Fruit fly (Drosophila melanogaster) whole organism, embryonic: ENCODE data around the gene CG9757.

Experiments used
- B-H2 ChIP-seq: fragments of 200-800 bp; sonication (Bioruptor generic); optimal IDR thresholded peaks from 2 replicates; lab custom pipeline; 2018; ENCODE audit warnings: missing biosample characterization, mild to moderate bottlenecking, missing genetic modification characterization
- CG10274 ChIP-seq: fragments of 200-800 bp; sonication (Bioruptor generic); optimal IDR thresholded peaks from 3 replicates; lab custom pipeline; 2017; ENCODE audit warnings: missing biosample characterization, mild to moderate bottlenecking, missing genetic modification characterization
- CG1233 ChIP-seq: fragments of 200-800 bp; sonication (Bioruptor generic); optimal IDR thresholded peaks from 4 replicates; lab custom pipeline; 2018; ENCODE audit warnings: missing biosample characterization, mild to moderate bottlenecking, missing genetic modification characterization
- CG13287 ChIP-seq: fragments of 200-800 bp; sonication (Bioruptor generic); IDR thresholded peaks from 2 replicates; pipeline ENCODE4 v1.3.6; 2022; ENCODE audit warnings: missing biosample characterization, missing genetic modification characterization; ENCODE audit not compliant: partially characterized antibody
- CG13296 ChIP-seq: fragments of 200-800 bp; sonication (Bioruptor generic); optimal IDR thresholded peaks from 3 replicates; lab custom pipeline; 2018; ENCODE audit warnings: missing biosample characterization, mild to moderate bottlenecking, missing genetic modification characterization
- CG15073 ChIP-seq: fragments of 200-800 bp; sonication (Bioruptor generic); optimal IDR thresholded peaks from 2 replicates; lab custom pipeline; 2016; ENCODE audit warnings: missing biosample characterization, missing genetic modification characterization
- CG17385 ChIP-seq: fragments of 200-800 bp; sonication (Bioruptor generic); optimal IDR thresholded peaks from 3 replicates; lab custom pipeline; 2018; ENCODE audit warnings: missing biosample characterization, mild to moderate bottlenecking, missing genetic modification characterization
- CG18011 ChIP-seq: fragments of 200-800 bp; sonication (Bioruptor generic); optimal IDR thresholded peaks from 2 replicates; lab custom pipeline; 2017; ENCODE audit warnings: missing biosample characterization, missing genetic modification characterization, mild to moderate bottlenecking, moderate library complexity, missing genotype
- CG2120 ChIP-seq: fragments of 200-800 bp; sonication (Bioruptor generic); optimal IDR thresholded peaks from 3 replicates; lab custom pipeline; 2016; ENCODE audit warnings: missing biosample characterization, missing genetic modification characterization
- CG2129 ChIP-seq: fragments of 200-800 bp; sonication (Bioruptor generic); IDR thresholded peaks from 2 replicates; pipeline ENCODE4 v1.3.6; 2022; ENCODE audit warnings: missing biosample characterization, missing genetic modification characterization; ENCODE audit not compliant: partially characterized antibody
- CG2202 ChIP-seq: fragments of 200-800 bp; sonication (Bioruptor generic); optimal IDR thresholded peaks from 2 replicates; lab custom pipeline; 2018; ENCODE audit warnings: missing biosample characterization, mild to moderate bottlenecking, missing genetic modification characterization
- CG2678 ChIP-seq: fragments of 200-800 bp; sonication (Bioruptor generic); optimal IDR thresholded peaks from 3 replicates; lab custom pipeline; 2019; ENCODE audit warnings: missing biosample characterization, mild to moderate bottlenecking, missing genetic modification characterization, moderate library complexity
- CG2712 ChIP-seq: fragments of 200-800 bp; optimal IDR thresholded peaks from 3 replicates; lab custom pipeline; 2019; ENCODE audit warnings: missing biosample characterization, mild to moderate bottlenecking, missing genetic modification characterization, moderate library complexity
- CG2875 ChIP-seq: fragments of 200-800 bp; sonication (Bioruptor generic); optimal IDR thresholded peaks from 2 replicates; lab custom pipeline; 2017; ENCODE audit warnings: missing biosample characterization, mild to moderate bottlenecking, missing genetic modification characterization, missing genetic modification reagents
- CG30020 ChIP-seq: fragments of 200-800 bp; optimal IDR thresholded peaks from 2 replicates; lab custom pipeline; 2019; ENCODE audit warnings: missing biosample characterization, mild to moderate bottlenecking, missing genetic modification characterization, moderate library complexity
- CG30403 ChIP-seq: fragments of 200-800 bp; sonication (Bioruptor generic); optimal IDR thresholded peaks from 3 replicates; lab custom pipeline; 2016; ENCODE audit warnings: missing biosample characterization, missing genetic modification characterization
- CG4328 ChIP-seq: fragments of 200-800 bp; sonication (Bioruptor generic); optimal IDR thresholded peaks from 3 replicates; lab custom pipeline; 2017; ENCODE audit warnings: missing biosample characterization, missing genetic modification reagents, missing genetic modification characterization
- CG4424 ChIP-seq: fragments of 200-800 bp; sonication (Bioruptor generic); optimal IDR thresholded peaks from 3 replicates; lab custom pipeline; 2016; ENCODE audit warnings: missing biosample characterization, missing genetic modification characterization
- CG7372 ChIP-seq: fragments of 200-800 bp; sonication (Bioruptor generic); IDR thresholded peaks from 2 replicates; pipeline ENCODE4 v1.3.6; 2022; ENCODE audit warnings: missing biosample characterization, missing genetic modification characterization
- Camta ChIP-seq: fragments of 200-800 bp; sonication (Bioruptor generic); optimal IDR thresholded peaks from 2 replicates; lab custom pipeline; 2016; ENCODE audit warnings: missing biosample characterization, missing genetic modification characterization
- CrebB ChIP-seq: fragments of 200-800 bp; sonication (Bioruptor generic); optimal IDR thresholded peaks from 3 replicates; lab custom pipeline; 2018; ENCODE audit warnings: missing biosample characterization, mild to moderate bottlenecking, missing genetic modification characterization
- D ChIP-seq, 2 experiments: fragments of 200-800 bp in 1 of 2; fragments of >200 bp in 1 of 2; sonication (Bioruptor generic) in 1 of 2; optimal IDR thresholded peaks; 2 replicates in 1 of 2; 3 replicates in 1 of 2; lab custom pipeline; 2017; ENCODE audit warnings: mild to moderate bottlenecking in 1 of 2, missing biosample characterization in 1 of 2, missing genetic modification characterization in 1 of 2, missing genetic modification reagents in 1 of 2
- Ets97D ChIP-seq: fragments of 200-800 bp; sonication (Bioruptor generic); optimal IDR thresholded peaks from 3 replicates; lab custom pipeline; 2016; ENCODE audit warnings: missing biosample characterization, missing genetic modification characterization
- Fer1 ChIP-seq: fragments of 200-800 bp; sonication (Bioruptor generic); optimal IDR thresholded peaks from 2 replicates; lab custom pipeline; 2017; ENCODE audit warnings: missing biosample characterization, mild to moderate bottlenecking, missing genetic modification characterization
- Hsf ChIP-seq: fragments of 200-800 bp; sonication (Bioruptor generic); optimal IDR thresholded peaks from 3 replicates; lab custom pipeline; 2016; ENCODE audit warnings: missing biosample characterization, missing genetic modification characterization
- MBD-R2 ChIP-seq: fragments of 200-800 bp; sonication (Bioruptor generic); IDR thresholded peaks from 2 replicates; pipeline ENCODE4 v1.3.6; 2022; ENCODE audit warnings: missing biosample characterization, missing genetic modification characterization
- Meics ChIP-seq: fragments of 200-800 bp; sonication (Bioruptor generic); optimal IDR thresholded peaks from 2 replicates; lab custom pipeline; 2017; ENCODE audit warnings: missing biosample characterization, mild to moderate bottlenecking, missing genetic modification characterization
- Mes4 ChIP-seq: fragments of 200-800 bp; sonication (Bioruptor generic); optimal IDR thresholded peaks from 2 replicates; lab custom pipeline; 2016; ENCODE audit warnings: missing biosample characterization, missing genetic modification characterization
- NfI ChIP-seq: fragments of 200-800 bp; sonication (Bioruptor generic); optimal IDR thresholded peaks from 3 replicates; lab custom pipeline; 2018; ENCODE audit warnings: missing biosample characterization, mild to moderate bottlenecking, missing genetic modification characterization, moderate library complexity
- Rfx ChIP-seq: fragments of 200-800 bp; sonication (Bioruptor generic); IDR thresholded peaks from 2 replicates; pipeline ENCODE4 v1.3.6; 2022; ENCODE audit warnings: missing biosample characterization, missing genetic modification characterization
- Sin3A ChIP-seq: fragments of >200 bp; optimal IDR thresholded peaks from 2 replicates; lab custom pipeline; 2018
- bsh ChIP-seq, 2 experiments: fragments of 200-800 bp; sonication (Bioruptor generic); optimal IDR thresholded peaks; 2 replicates each; lab custom pipeline; 2017 to 2018; ENCODE audit warnings: mild to moderate bottlenecking in 2 of 2, missing biosample characterization in 2 of 2, missing genetic modification characterization in 2 of 2, moderate library complexity in 1 of 2
- cato ChIP-seq: fragments of 200-800 bp; sonication (Bioruptor generic); optimal IDR thresholded peaks from 2 replicates; lab custom pipeline; 2016; ENCODE audit warnings: missing biosample characterization, missing genetic modification characterization, borderline replicate concordance
- da ChIP-seq: fragments of 200-800 bp; sonication (Bioruptor generic); optimal IDR thresholded peaks from 2 replicates; lab custom pipeline; 2016; ENCODE audit warnings: missing biosample characterization, missing genetic modification characterization
- dati ChIP-seq: fragments of 200-800 bp; sonication (Bioruptor generic); IDR thresholded peaks from 2 replicates; pipeline ENCODE4 v1.3.6; 2022; ENCODE audit warnings: missing biosample characterization, missing genetic modification characterization
- emc ChIP-seq: fragments of 200-800 bp; sonication (Bioruptor generic); optimal IDR thresholded peaks from 2 replicates; lab custom pipeline; 2016; ENCODE audit warnings: missing biosample characterization, missing genetic modification characterization
- en ChIP-seq: fragments of 200-800 bp; sonication (Bioruptor generic); optimal IDR thresholded peaks from 2 replicates; lab custom pipeline; 2016; ENCODE audit warnings: missing biosample characterization, missing genetic modification characterization
- fd96Cb ChIP-seq: fragments of 200-800 bp; sonication (Bioruptor generic); optimal IDR thresholded peaks from 2 replicates; lab custom pipeline; 2018; ENCODE audit warnings: missing biosample characterization, mild to moderate bottlenecking, missing genetic modification characterization, moderate library complexity
- grau ChIP-seq: fragments of 200-800 bp; optimal IDR thresholded peaks from 3 replicates; lab custom pipeline; 2019; ENCODE audit warnings: missing biosample characterization, mild to moderate bottlenecking, missing genetic modification characterization, moderate library complexity
- mam ChIP-seq: fragments of 200-800 bp; sonication (Bioruptor generic); optimal IDR thresholded peaks from 3 replicates; lab custom pipeline; 2016; ENCODE audit warnings: missing biosample characterization, missing genetic modification characterization
- otp ChIP-seq: fragments of 200-800 bp; sonication (Bioruptor generic); IDR thresholded peaks from 3 replicates; pipeline ENCODE4, ENCODE4 v1.3.6; 2022; ENCODE audit warnings: missing biosample characterization, missing genetic modification characterization
- row ChIP-seq: fragments of 200-800 bp; sonication (Bioruptor generic); IDR thresholded peaks from 3 replicates; pipeline ENCODE4 v1.3.6; 2022; ENCODE audit warnings: missing biosample characterization, missing genetic modification characterization
- slou ChIP-seq: fragments of 200-800 bp; sonication (Bioruptor generic); optimal IDR thresholded peaks from 3 replicates; lab custom pipeline; 2016; ENCODE audit warnings: missing biosample characterization, missing genetic modification characterization
- ssp ChIP-seq: fragments of 200-800 bp; sonication (Bioruptor generic); IDR thresholded peaks from 2 replicates; pipeline ENCODE4 v1.3.6; 2022; ENCODE audit warnings: missing biosample characterization, missing genetic modification characterization
- stc ChIP-seq: fragments of 200-800 bp; sonication (Bioruptor generic); IDR thresholded peaks from 2 replicates; pipeline ENCODE4 v1.3.6; 2022; ENCODE audit warnings: missing biosample characterization, missing genetic modification characterization
- zen ChIP-seq: fragments of 200-800 bp; sonication (Bioruptor generic); optimal IDR thresholded peaks from 3 replicates; lab custom pipeline; 2018; ENCODE audit warnings: missing biosample characterization, mild to moderate bottlenecking, missing genetic modification characterization, moderate library complexity
- zf30C ChIP-seq: fragments of 200-800 bp; sonication (Bioruptor generic); optimal IDR thresholded peaks from 3 replicates; lab custom pipeline; 2018; ENCODE audit warnings: missing biosample characterization, mild to moderate bottlenecking, missing genetic modification characterization

The CG9757 gene

dm6 chr3R:13646729-13647633 is 34.7 kb upstream of the CG9757 start, which contains the start of gene rin (continued):
- TF ChIP-seq row (GFP tag; lab: Robert Waterston, UW) (peak; percentile 71), CG7372 (GFP tag; lab: Robert Waterston, UW) (no peak), CG13287 (no peak), CG2120 (GFP tag; lab: Kevin White, UChicago) (peak; percentile 34), da (no peak), ssp (GFP tag; lab: Robert Waterston, UW) (peak; percentile 9; the same call in 1 of the 2 replicates), CG2202 (tag; lab: Kevin White, UChicago) (no peak), CG2875 (GFP tag; lab: Kevin White, UChicago) (no peak), Hsf (GFP tag; lab: Kevin White, UChicago) (peak; percentile 7), CG1233 (GFP tag; lab: Kevin White, UChicago) (no peak), otp (no peak), CG2678 (tag; lab: Kevin White, UChicago) (no peak), Ets97D (GFP tag; lab: Kevin White, UChicago) (peak; percentile 29), CG30403 (GFP tag; lab: Kevin White, UChicago) (no peak), D (optimal IDR thresholded peaks at IDR 0.05; lab: Kevin White, UChicago) (no peak), D (GFP tag; optimal IDR thresholded peaks at IDR 0.05; lab: Kevin White, UChicago) (no peak), cato (no peak), zf30C (GFP tag; lab: Kevin White, UChicago) (peak; percentile 35), fd96Cb (tag; lab: Kevin White, UChicago) (no peak)

DNA sequence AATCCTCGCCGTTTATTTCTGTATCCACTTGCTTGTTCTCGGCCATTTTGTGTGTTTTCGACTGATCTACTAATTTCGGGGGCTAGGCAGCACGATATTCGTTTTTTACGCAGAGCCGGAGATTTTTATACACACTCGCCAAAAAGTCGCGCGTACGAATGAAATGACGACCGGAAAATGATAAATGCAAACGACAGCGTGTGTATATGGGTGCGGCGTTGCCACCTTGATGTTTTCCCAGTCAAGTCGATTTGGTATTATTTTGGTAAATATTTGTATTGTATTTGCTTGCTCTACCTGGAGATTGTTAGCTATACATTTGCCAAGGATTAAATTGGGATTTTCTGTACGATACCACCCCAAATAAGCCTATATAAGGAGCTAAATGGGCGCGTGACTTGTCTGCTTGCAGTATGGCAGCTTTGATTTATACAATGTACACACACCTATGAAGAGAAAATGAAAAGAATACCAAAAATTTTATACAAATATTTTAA is 33.7 kb upstream of the CG9757 start, which contains the start of gene sqd:
Gene sqd (minus strand): TSS at position 431 of the 497 bp plus-strand sequence.
- TF ChIP-seq CG17385 (GFP tag; lab: Kevin White, UChicago): peak; percentile 43
- TF ChIP-seq grau (tag; lab: Kevin White, UChicago): peak; percentile 31
- peak; percentile 50 for TF ChIP-seq zen
- TF ChIP-seq B-H2 (GFP tag; lab: Kevin White, UChicago): peak; percentile 51
- peak; percentile 12 for TF ChIP-seq en (GFP tag; lab: Kevin White, UChicago)
- TF ChIP-seq CG18011 (GFP tag; lab: Kevin White, UChicago): peak; percentile 58
- TF ChIP-seq mam: peak; percentile 45
- peak in 1 of 2 experiments; percentile 42 for TF ChIP-seq bsh (GFP tag; optimal IDR thresholded peaks at IDR 0.05; lab: Kevin White, UChicago)
- no peak for TF ChIP-seq slou
- peak; percentile 62 for TF ChIP-seq Mes4 (GFP tag; lab: Kevin White, UChicago)
- TF ChIP-seq CG13296 (GFP tag; lab: Kevin White, UChicago): peak; percentile 47
- TF ChIP-seq Fer1 (GFP tag; lab: Kevin White, UChicago): peak; percentile 30
- TF ChIP-seq CG2712 (tag; lab: Kevin White, UChicago): peak; percentile 10
- TF ChIP-seq CG10274 (GFP tag; lab: Kevin White, UChicago): peak; percentile 42
- no peak for TF ChIP-seq CG15073 (GFP tag; lab: Kevin White, UChicago)
- peak; percentile 63; the same call in 1 of the 2 replicates for TF ChIP-seq Rfx
- peak; percentile 25 for TF ChIP-seq Sin3A
- TF ChIP-seq Camta (GFP tag; lab: Kevin White, UChicago): peak; percentile 48
- peak; percentile 38 for TF ChIP-seq CG4328 (GFP tag; lab: Kevin White, UChicago)
- TF ChIP-seq CG30020 (tag; lab: Kevin White, UChicago): peak; percentile 93
- no peak for TF ChIP-seq emc
- peak; percentile 41; the same call in 1 of the 2 replicates for TF ChIP-seq stc (GFP tag; lab: Robert Waterston, UW)
- no peak for TF ChIP-seq CG2129
- TF ChIP-seq Meics (GFP tag; lab: Kevin White, UChicago): peak; percentile 68
- TF ChIP-seq CG4424: peak; percentile 46
- TF ChIP-seq dati (GFP tag; lab: Robert Waterston, UW): no peak
- TF ChIP-seq NfI (GFP tag; lab: Kevin White, UChicago): peak; percentile 59
- TF ChIP-seq cato: peak; percentile 34
- TF ChIP-seq CrebB (tag; lab: Kevin White, UChicago): peak; percentile 31
- peak; percentile 27; the same call in 1 of the 2 replicates for TF ChIP-seq MBD-R2
